Worm (Caenorhabditis elegans): Measurements from ENCODE around the gene nhr-91.

The nhr-91 gene

DNA sequence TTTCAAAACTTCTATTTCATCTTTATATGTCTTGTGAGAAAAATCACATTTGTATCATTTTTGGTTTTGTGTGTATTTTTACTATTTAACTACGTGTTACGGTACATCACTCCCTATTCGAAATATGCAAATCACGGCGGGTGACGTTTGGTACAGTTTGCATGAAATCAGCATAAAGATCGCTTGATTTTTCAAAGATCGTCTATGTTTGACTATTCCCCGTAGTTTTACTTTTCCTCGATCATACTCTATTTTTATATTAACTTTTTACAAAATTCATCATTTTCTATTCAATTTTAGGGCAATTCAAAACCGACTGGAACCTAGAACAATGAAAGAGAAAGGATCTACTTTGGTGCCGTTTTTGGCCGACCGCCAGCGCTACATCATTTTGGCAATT is 21.5 kb downstream of the nhr-91 start, which contains the start of gene Y15E3A.4:
TSS of gene Y15E3A.4 (plus strand) at position 301 of the 400 bp plus-strand sequence.
- TF ChIP-seq nhr-102 (tag; optimal IDR thresholded peaks at IDR 0.05) (no peak), spr-3 (GFP tag; optimal IDR thresholded peaks at IDR 0.05) (no peak), mdl-1 (tag; optimal IDR thresholded peaks at IDR 0.05) (no peak), lsy-2 (tag; optimal IDR thresholded peaks at IDR 0.05) (no peak), daf-8 (GFP tag; IDR thresholded peaks at IDR 0.05) (no peak), unc-130 (GFP tag; optimal IDR thresholded peaks at IDR 0.05) (no peak), ztf-7 (tag; optimal IDR thresholded peaks at IDR 0.05) (no peak), ctbp-1 (GFP tag; IDR thresholded peaks at IDR 0.05) (no peak), zip-11 (GFP tag; IDR thresholded peaks at IDR 0.05) (no peak), spr-1 (tag; optimal IDR thresholded peaks at IDR 0.05) (no peak), nhr-42 (GFP tag; IDR thresholded peaks at IDR 0.05) (no peak)

DNA sequence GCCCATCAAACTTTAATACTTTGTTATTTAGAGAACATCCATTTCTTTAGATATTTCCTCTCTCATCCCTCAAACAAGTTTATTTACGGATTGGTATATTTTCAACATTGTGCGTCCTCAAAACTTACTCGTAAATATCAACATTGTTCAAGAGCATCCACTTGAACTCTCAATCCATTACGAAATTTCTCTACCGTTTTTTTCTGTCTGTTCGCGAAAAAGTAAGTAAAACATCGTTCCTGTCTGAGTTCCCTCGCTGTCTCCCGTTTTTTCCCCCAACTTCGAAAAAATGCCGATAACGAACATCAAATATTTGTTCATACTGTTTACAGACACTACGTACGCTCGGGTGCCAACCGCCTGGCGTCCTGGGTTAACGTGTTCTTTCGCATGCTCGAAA is 25.7 kb downstream of the nhr-91 start:
- TF ChIP-seq zag-1 (tag; optimal IDR thresholded peaks at IDR 0.05) (no peak), daf-16 (GFP tag; optimal IDR thresholded peaks at IDR 0.05) (no peak), daf-16 (tag; optimal IDR thresholded peaks at IDR 0.05) (peak; percentile 21), zfp-2 (tag; optimal IDR thresholded peaks at IDR 0.05) (no peak), pha-4 (GFP tag; IDR thresholded peaks at IDR 0.05) (0 out of 2 replicates have a peak, but pooled peaks have one; percentile 27), pha-4 (tag; optimal IDR thresholded peaks at IDR 0.05) (peak; percentile 73)

DNA sequence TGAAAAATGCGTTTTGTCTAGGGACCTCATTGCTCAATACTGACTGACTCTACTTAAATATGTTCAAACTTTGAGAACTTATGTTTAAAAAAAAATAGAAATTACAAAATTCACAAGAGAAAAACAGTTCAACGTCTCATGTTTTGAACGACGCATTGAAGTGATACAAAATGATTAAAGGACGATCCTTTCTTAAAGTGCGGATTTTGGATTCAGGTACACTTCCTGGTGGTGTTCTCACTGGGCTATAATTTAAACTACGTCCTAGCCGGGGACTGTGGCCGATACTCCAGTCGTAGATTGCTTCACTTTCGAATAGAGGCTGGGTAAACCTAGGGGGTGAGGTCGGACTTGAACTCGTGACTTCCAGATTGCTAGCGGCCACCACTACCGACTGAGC is 26.5 kb downstream of the nhr-91 start:
- TF ChIP-seq aha-1 (tag): peak; percentile 50
- TF ChIP-seq nhr-48 (tag; optimal IDR thresholded peaks at IDR 0.05): no peak
- TF ChIP-seq D1046.2 (GFP tag; IDR thresholded peaks at IDR 0.05): no peak
- TF ChIP-seq lin-1 (GFP tag; IDR thresholded peaks at IDR 0.05): no peak
- peak in 1 of 2 experiments; percentile 61 for TF ChIP-seq unc-62 (GFP tag; optimal IDR thresholded peaks at IDR 0.05 in 1 of 2)
- no peak for TF ChIP-seq unc-62 (tag; optimal IDR thresholded peaks at IDR 0.05)

DNA sequence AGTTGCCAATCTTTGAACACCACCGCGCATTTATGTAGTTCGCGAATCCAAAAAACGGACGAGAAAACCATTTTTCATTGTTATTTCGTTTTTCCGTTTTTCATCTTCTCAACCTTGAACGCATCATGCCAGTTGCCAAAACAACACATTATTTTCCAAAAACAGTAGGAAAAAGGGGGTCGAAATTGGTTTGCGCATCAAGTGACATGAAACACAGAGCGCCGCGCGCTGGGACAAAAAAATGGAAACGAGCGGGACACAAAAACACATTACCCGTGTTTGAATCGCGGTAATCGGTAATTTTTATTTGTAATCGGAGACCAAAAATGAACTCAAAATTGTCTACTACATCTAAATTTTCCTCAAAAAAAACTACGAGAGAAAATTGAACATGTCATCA is 27.2 kb downstream of the nhr-91 start:
- TF ChIP-seq nhr-25 (tag; optimal IDR thresholded peaks at IDR 0.05; ENCODE audit: borderline replicate concordance, insufficient read depth): peak; percentile 11
- TF ChIP-seq nhr-111 (GFP tag; optimal IDR thresholded peaks at IDR 0.05): no peak

DNA sequence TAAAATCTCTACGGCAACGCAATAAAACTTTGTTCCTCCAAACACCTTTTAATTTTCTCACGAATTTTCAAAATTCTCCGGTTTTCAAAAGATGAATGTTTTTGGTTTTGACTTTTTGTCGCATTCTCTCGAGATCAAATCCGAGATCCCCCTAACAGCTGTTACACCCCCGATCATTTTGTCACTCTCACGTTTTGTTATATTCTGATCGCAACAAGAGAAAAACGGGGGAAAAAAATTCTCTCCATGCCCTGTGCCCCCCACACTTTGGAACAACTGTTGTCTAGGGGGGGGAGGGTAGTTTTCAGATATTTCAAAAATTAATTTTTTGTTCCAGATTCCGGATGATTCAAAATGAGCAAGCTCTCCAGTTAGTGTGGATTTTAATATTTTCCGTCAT is 29.0 kb downstream of the nhr-91 start:
- TF ChIP-seq egl-27 (tag; optimal IDR thresholded peaks at IDR 0.05) (no peak), snpc-4 (tag; optimal IDR thresholded peaks at IDR 0.05) (no peak), ceh-32 (tag; optimal IDR thresholded peaks at IDR 0.05; ENCODE audit: poor library complexity) (no peak), daf-8 (GFP tag; IDR thresholded peaks at IDR 0.05) (no peak), mdt-29 (GFP tag; IDR thresholded peaks at IDR 0.05) (no peak), vab-7 (GFP tag; IDR thresholded peaks at IDR 0.05) (no peak), attf-4 (tag; optimal IDR thresholded peaks at IDR 0.05) (no peak), lin-13 (GFP tag; optimal IDR thresholded peaks at IDR 0.05) (no peak), lin-1 (GFP tag; IDR thresholded peaks at IDR 0.05) (no peak), daf-16 (GFP tag; optimal IDR thresholded peaks at IDR 0.05) (peak in 1 of 2 experiments; percentile 36), daf-16 (tag; optimal IDR thresholded peaks at IDR 0.05) (no peak), ctbp-1 (GFP tag; IDR thresholded peaks at IDR 0.05) (no peak), nhr-11 (tag; optimal IDR thresholded peaks at IDR 0.05) (peak; percentile 37), unc-39 (tag; optimal IDR thresholded peaks at IDR 0.05) (no peak), nhr-237 (tag; optimal IDR thresholded peaks at IDR 0.05) (no peak), Y75B8A.6 (GFP tag; IDR thresholded peaks at IDR 0.05) (no peak), F49E8.2 (tag; optimal IDR thresholded peaks at IDR 0.05; ENCODE audit: borderline replicate concordance) (no peak), arid-1 (GFP tag; conservative IDR thresholded peaks at IDR 0.05) (no peak), spr-1 (tag; optimal IDR thresholded peaks at IDR 0.05) (no peak), nhr-111 (GFP tag; optimal IDR thresholded peaks at IDR 0.05) (no peak), hlh-11 (tag; optimal IDR thresholded peaks at IDR 0.05) (peak; percentile 36), dpl-1 (GFP tag; optimal IDR thresholded peaks at IDR 0.05) (no peak), hif-1 (tag; optimal IDR thresholded peaks at IDR 0.05) (peak in 1 of 2 experiments; percentile 77), T26A8.4 (GFP tag; IDR thresholded peaks at IDR 0.05) (no peak), aha-1 (tag) (no peak), Y48G9A.11 (GFP tag; IDR thresholded peaks at IDR 0.05) (no peak), R02D3.7 (tag; optimal IDR thresholded peaks at IDR 0.05) (no peak), mxl-3 (GFP tag; optimal IDR thresholded peaks at IDR 0.05) (no peak)

Data from whole organism, L4 larva.